Worm (Caenorhabditis elegans) whole organism, late embryonic: Measurements from ENCODE around the gene zzz-1.

Experiments
- K09A11.1 ChIP-seq: sonication (generic microtip); optimal IDR thresholded peaks from 2 replicates; lab custom pipeline; 2017; ENCODE audit warnings: antibody characterized with exemption, mild to moderate bottlenecking, missing genetic modification characterization, missing compliant biosample characterization; ENCODE audit not compliant: insufficient read depth
- ceh-2 ChIP-seq: sonication (generic microtip); optimal IDR thresholded peaks from 2 replicates; lab custom pipeline; 2016; ENCODE audit warnings: missing genotype, missing genetic modification characterization, missing compliant biosample characterization
- ceh-31 ChIP-seq: sonication (generic microtip); optimal IDR thresholded peaks from 2 replicates; lab custom pipeline; 2016; ENCODE audit warnings: missing genetic modification characterization, missing compliant biosample characterization
- nhr-11 ChIP-seq: fragments of 150-350 bp; optimal IDR thresholded peaks from 2 replicates; lab custom pipeline; 2014; ENCODE audit warnings: missing biosample characterization, missing genetic modification characterization
- unc-86 ChIP-seq: sonication (generic microtip); optimal IDR thresholded peaks from 2 replicates; lab custom pipeline; 2016; ENCODE audit warnings: missing genetic modification characterization, missing compliant biosample characterization

- TF ChIP-seq unc-86, result no peak
- TF ChIP-seq ceh-2 (tag; lab: Kevin White, UChicago), result no peak
- TF ChIP-seq K09A11.1 (tag; lab: Kevin White, UChicago), result no peak
- TF ChIP-seq nhr-11 (tag; lab: Kevin White, UChicago), result no peak
- TF ChIP-seq ceh-31, result no peak
Measured at ce11 chrV:10860526-10861037, 48.4 kb downstream of the zzz-1 start.
